Worm (Caenorhabditis elegans) whole organism, L3 larva: ENCODE measurements around the gene Y49F6B.9.

Experiments used
- egl-27 ChIP-seq: sonication (generic microtip); optimal IDR thresholded peaks from 4 replicates; lab custom pipeline; 2017; ENCODE audit warnings: missing biosample characterization, missing genetic modification reagents, missing genetic modification characterization
- elt-3 ChIP-seq, 3 experiments: fragments of 150-350 bp in 1 of 3; sonication (generic microtip) in 2 of 3; optimal IDR thresholded peaks; 2 replicates in 2 of 3; 4 replicates in 1 of 3; lab custom pipeline; 2014 to 2017; ENCODE audit warnings: missing biosample characterization in 3 of 3, missing genetic modification characterization in 3 of 3
- fkh-10 ChIP-seq: sonication (generic microtip); optimal IDR thresholded peaks from 2 replicates; lab custom pipeline; 2017; ENCODE audit warnings: missing biosample characterization, missing genetic modification reagents, missing genetic modification characterization
- nfya-1 ChIP-seq: sonication (generic microtip); optimal IDR thresholded peaks from 2 replicates; lab custom pipeline; 2017; ENCODE audit warnings: missing genetic modification characterization, mild to moderate bottlenecking, missing compliant biosample characterization, antibody characterized with exemption, moderate library complexity; ENCODE audit not compliant: insufficient read depth
- nhr-23 ChIP-seq: fragments of 150-350 bp; optimal IDR thresholded peaks from 2 replicates; lab custom pipeline; 2014; ENCODE audit warnings: missing biosample characterization, missing genetic modification reagents, missing genetic modification characterization
- pha-4 ChIP-seq: fragments of 150-350 bp; optimal IDR thresholded peaks from 2 replicates; lab custom pipeline; 2014; ENCODE audit warnings: missing biosample characterization, missing genetic modification reagents, missing genetic modification characterization
- skn-1 ChIP-seq: fragments of 150-350 bp; optimal IDR thresholded peaks from 2 replicates; lab custom pipeline; 2014; ENCODE audit warnings: missing biosample characterization, missing genetic modification characterization
- tbx-2 ChIP-seq: sonication (generic microtip); optimal IDR thresholded peaks from 2 replicates; lab custom pipeline; 2016; ENCODE audit warnings: mild to moderate bottlenecking, missing genetic modification characterization, missing compliant biosample characterization
- unc-62 ChIP-seq: fragments of 150-350 bp; sonication (generic microtip); optimal IDR thresholded peaks from 4 replicates; lab custom pipeline; 2014; ENCODE audit warnings: missing biosample characterization, missing genetic modification reagents, missing genetic modification characterization
- ztf-4 ChIP-seq: fragments of 150-350 bp; optimal IDR thresholded peaks from 2 replicates; lab custom pipeline; 2014; ENCODE audit warnings: missing biosample characterization, missing genetic modification characterization

DNA sequence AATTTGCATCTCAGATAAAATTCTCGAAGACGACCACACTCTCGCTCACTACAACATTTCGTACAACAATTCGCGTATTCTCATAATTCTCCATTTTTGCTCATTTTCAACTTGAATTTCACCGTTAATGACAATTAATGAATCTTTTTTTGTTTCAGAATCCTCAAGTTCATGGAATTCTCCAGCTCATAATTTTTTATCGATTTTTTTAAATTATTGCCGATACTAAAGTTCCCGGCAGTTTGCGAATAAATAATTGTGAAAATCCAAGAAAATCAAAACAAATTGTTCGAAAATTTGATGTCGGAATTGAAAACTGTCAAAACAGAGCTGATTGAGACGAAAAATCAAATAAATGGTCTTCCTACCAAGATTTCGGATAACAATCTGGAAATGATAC is 51.3 kb downstream of the Y49F6B.9 start, which contains the start of gene C16C8.21:
- TF ChIP-seq ztf-4 (no peak), nhr-23 (tag; lab: Kevin White, UChicago) (no peak), pha-4 (tag; lab: Kevin White, UChicago) (no peak), nfya-1 (tag; lab: Kevin White, UChicago) (no peak), egl-27 (tag; lab: Kevin White, UChicago) (no peak), unc-62 (GFP tag; lab: Kevin White, UChicago) (no peak), elt-3 (tag; optimal IDR thresholded peaks at IDR 0.05; lab: Kevin White, UChicago) (no peak), tbx-2 (tag; lab: Kevin White, UChicago) (no peak), fkh-10 (no peak), skn-1 (tag; lab: Kevin White, UChicago) (no peak)
